Worm (Caenorhabditis elegans): Measurements from ENCODE around the gene K07E3.1.

ce11 chrX:8117827-8118317 is 7.6 kb downstream of the K07E3.1 start:
- no peak for TF ChIP-seq ces-1 (GFP tag; optimal IDR thresholded peaks at IDR 0.05)
- no peak for TF ChIP-seq nhr-12 (tag; optimal IDR thresholded peaks at IDR 0.05)
- no peak for TF ChIP-seq flh-1 (GFP tag; optimal IDR thresholded peaks at IDR 0.05)

Data from whole organism, mixed stage, embryonic.